Worm (Caenorhabditis elegans): ENCODE data around the gene cest-2.1.

The cest-2.1 gene

ce11 chrV:14133002-14133763, 38.1 kb downstream of the cest-2.1 start:
- TF ChIP-seq hlh-11 (tag; optimal IDR thresholded peaks at IDR 0.05) = peak; percentile 5
- TF ChIP-seq dpl-1 (GFP tag; optimal IDR thresholded peaks at IDR 0.05) = peak; percentile 14
- TF ChIP-seq daf-19 (GFP tag; conservative IDR thresholded peaks at IDR 0.05) = no peak
- TF ChIP-seq daf-16 (GFP tag; optimal IDR thresholded peaks at IDR 0.05) = no peak
- peak; percentile 60 for TF ChIP-seq daf-16 (tag; optimal IDR thresholded peaks at IDR 0.05)
- no peak for TF ChIP-seq jun-1 (tag; optimal IDR thresholded peaks at IDR 0.05)
- TF ChIP-seq mes-2 (tag; optimal IDR thresholded peaks at IDR 0.05; ENCODE audit: poor library complexity, severe bottlenecking) = peak; percentile 53
- peak; percentile 29 for TF ChIP-seq nhr-28 (tag; optimal IDR thresholded peaks at IDR 0.05)
- TF ChIP-seq ceh-28 (tag; optimal IDR thresholded peaks at IDR 0.05) = peak; percentile 2
- TF ChIP-seq dmd-6 (GFP tag; IDR thresholded peaks at IDR 0.05) = peak; percentile 43

ce11 chrV:14130226-14130625, 41.1 kb downstream of the cest-2.1 start:
- TF ChIP-seq daf-8 (GFP tag; IDR thresholded peaks at IDR 0.05) (no peak), ceh-20 (GFP tag; IDR thresholded peaks at IDR 0.05) (no peak), nhr-48 (tag; optimal IDR thresholded peaks at IDR 0.05) (no peak), dmd-6 (GFP tag; IDR thresholded peaks at IDR 0.05) (no peak), fkh-10 (GFP tag; optimal IDR thresholded peaks at IDR 0.05) (no peak), nhr-102 (tag; optimal IDR thresholded peaks at IDR 0.05) (no peak), unc-62 (GFP tag; optimal IDR thresholded peaks at IDR 0.05 in 1 of 2) (peak in 1 of 2 experiments; percentile 57), unc-62 (tag; optimal IDR thresholded peaks at IDR 0.05) (no peak)

DNA sequence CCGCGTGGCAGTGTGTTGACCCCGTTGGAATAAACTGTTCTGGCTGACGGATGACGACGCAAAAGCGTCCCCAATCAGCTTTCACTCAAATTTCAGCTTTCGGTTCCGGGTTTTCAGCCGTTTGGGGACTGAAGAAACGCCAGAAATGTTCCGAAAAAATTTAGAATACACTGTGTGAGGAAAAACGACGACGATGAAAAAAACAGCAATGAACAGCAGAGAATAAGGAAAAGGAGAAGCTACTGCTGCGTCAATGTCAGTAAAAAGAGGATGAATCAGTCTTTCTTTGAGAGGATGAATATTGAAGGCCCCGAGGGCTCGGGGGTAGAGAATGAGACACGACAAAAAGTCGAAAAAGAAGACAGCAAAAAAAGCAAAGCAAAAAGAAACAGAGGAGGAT, 42.4 kb downstream of the cest-2.1 start:
- TF ChIP-seq aha-1 (tag) = peak; percentile 97
- TF ChIP-seq gei-8 (GFP tag; optimal IDR thresholded peaks at IDR 0.05) = no peak
- TF ChIP-seq unc-62 (GFP tag; optimal IDR thresholded peaks at IDR 0.05 in 1 of 2) = peak in 1 of 2 experiments; percentile 45
- no peak for TF ChIP-seq unc-62 (tag; optimal IDR thresholded peaks at IDR 0.05)
- TF ChIP-seq saeg-2 (GFP tag; IDR thresholded peaks at IDR 0.05) = no peak

- peak; percentile 32 for TF ChIP-seq mep-1 (tag; optimal IDR thresholded peaks at IDR 0.05)
- TF ChIP-seq snpc-1.2 (GFP tag; IDR thresholded peaks at IDR 0.05) = no peak
- TF ChIP-seq zag-1 (tag; optimal IDR thresholded peaks at IDR 0.05) = no peak
- no peak for TF ChIP-seq T26A8.4 (GFP tag; IDR thresholded peaks at IDR 0.05)
- no peak for TF ChIP-seq D1046.2 (GFP tag; IDR thresholded peaks at IDR 0.05)
- TF ChIP-seq daf-16 (GFP tag; optimal IDR thresholded peaks at IDR 0.05) = no peak
- peak; percentile 27 for TF ChIP-seq daf-16 (tag; optimal IDR thresholded peaks at IDR 0.05)
- peak; percentile 19 for TF ChIP-seq hlh-11 (tag; optimal IDR thresholded peaks at IDR 0.05)
- no peak for TF ChIP-seq lin-39 (tag; optimal IDR thresholded peaks at IDR 0.05)
- TF ChIP-seq hmg-1.1 (GFP tag; IDR thresholded peaks at IDR 0.05) = 0 out of 2 replicates have a peak, but pooled peaks have one; percentile 28
- TF ChIP-seq F10B5.3 (tag; optimal IDR thresholded peaks at IDR 0.05) = no peak
- TF ChIP-seq rbr-2 (tag; optimal IDR thresholded peaks at IDR 0.05) = peak; percentile 6
- TF ChIP-seq Y105C5A.15 (GFP tag; IDR thresholded peaks at IDR 0.05) = no peak
- peak; percentile 53 for TF ChIP-seq nhr-6 (tag; optimal IDR thresholded peaks at IDR 0.05)
- TF ChIP-seq nhr-42 (GFP tag; IDR thresholded peaks at IDR 0.05) = no peak
- TF ChIP-seq nhr-25 (tag; optimal IDR thresholded peaks at IDR 0.05; ENCODE audit: borderline replicate concordance, insufficient read depth) = no peak
These were observed 43.4 kb downstream of the cest-2.1 start for ce11 chrV:14127834-14128233.

DNA sequence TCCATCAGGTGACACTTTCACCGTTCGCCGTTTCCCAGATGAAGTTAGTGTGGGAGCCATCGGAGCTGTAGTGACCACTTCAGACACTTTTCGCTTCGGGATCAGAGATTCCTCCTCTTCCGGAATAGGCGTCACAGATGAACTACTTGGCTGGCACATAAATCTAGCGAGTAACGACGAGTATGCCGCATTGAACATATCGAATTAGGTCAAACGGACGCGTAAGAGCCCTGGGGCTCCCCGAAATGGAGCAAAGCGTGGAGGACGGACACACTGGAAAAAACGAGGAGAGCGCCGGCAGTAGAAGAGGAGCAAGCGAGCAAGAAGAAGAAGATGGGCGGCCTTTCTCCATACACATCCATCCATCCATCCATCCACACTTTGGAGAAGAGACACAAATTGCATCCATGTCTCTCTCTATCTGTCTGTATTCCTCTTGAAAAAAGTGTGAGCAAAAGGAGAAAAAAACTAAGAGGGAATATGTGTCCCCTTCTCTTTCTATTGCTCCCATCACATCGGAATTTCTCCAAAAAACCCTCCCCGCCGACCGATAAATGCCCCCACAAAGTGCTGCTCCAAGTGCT, 44.8 kb downstream of the cest-2.1 start:
- TF ChIP-seq vab-7 (GFP tag; IDR thresholded peaks at IDR 0.05) (no peak), Y75B8A.6 (GFP tag; IDR thresholded peaks at IDR 0.05) (no peak), zip-2 (tag; optimal IDR thresholded peaks at IDR 0.05) (no peak), lsy-2 (tag; optimal IDR thresholded peaks at IDR 0.05) (no peak), aha-1 (tag) (peak; percentile 57), lin-38 (GFP tag; IDR thresholded peaks at IDR 0.05) (no peak), mes-2 (tag; optimal IDR thresholded peaks at IDR 0.05; ENCODE audit: poor library complexity, severe bottlenecking) (peak; percentile 23), unc-62 (GFP tag; optimal IDR thresholded peaks at IDR 0.05 in 1 of 2) (peak in 1 of 2 experiments; percentile 11), unc-62 (tag; optimal IDR thresholded peaks at IDR 0.05) (no peak), hmg-1.1 (GFP tag; IDR thresholded peaks at IDR 0.05) (0 out of 2 replicates have a peak, but pooled peaks have one; percentile 17), set-16 (GFP tag; IDR thresholded peaks at IDR 0.05) (peak; percentile 16; the same call in 1 of the 2 replicates), ctbp-1 (GFP tag; IDR thresholded peaks at IDR 0.05) (0 out of 2 replicates have a peak, but pooled peaks have one; percentile 47)

All from whole organism, L4 larva.